Fruit fly (Drosophila melanogaster) whole organism, embryonic: Measurements from ENCODE around the gene CG34288.

Experiments
- Atf-2 ChIP-seq: fragments of 200-800 bp; sonication (Bioruptor generic); optimal IDR thresholded peaks from 2 replicates; lab custom pipeline; 2016; ENCODE audit warnings: missing biosample characterization, missing genetic modification characterization
- CG10209 ChIP-seq: fragments of 200-800 bp; sonication (Bioruptor generic); optimal IDR thresholded peaks from 3 replicates; lab custom pipeline; 2017; ENCODE audit warnings: missing biosample characterization, mild to moderate bottlenecking, missing genetic modification characterization, missing genetic modification reagents
- CG10274 ChIP-seq: fragments of 200-800 bp; sonication (Bioruptor generic); optimal IDR thresholded peaks from 3 replicates; lab custom pipeline; 2017; ENCODE audit warnings: missing biosample characterization, mild to moderate bottlenecking, missing genetic modification characterization
- CG10321 ChIP-seq: fragments of 200-800 bp; sonication (Bioruptor generic); IDR thresholded peaks from 2 replicates; pipeline ENCODE4 v1.3.6; 2022; ENCODE audit warnings: missing biosample characterization, missing genetic modification characterization
- CG11696 ChIP-seq: fragments of 200-800 bp; sonication (Bioruptor generic); IDR thresholded peaks from 2 replicates; pipeline ENCODE4 v1.3.6; 2022; ENCODE audit warnings: missing biosample characterization, missing genetic modification characterization
- CG11723 ChIP-seq: fragments of 200-800 bp; sonication (Bioruptor generic); optimal IDR thresholded peaks from 2 replicates; lab custom pipeline; 2017; ENCODE audit warnings: missing biosample characterization, mild to moderate bottlenecking, missing genetic modification characterization
- CG14050 ChIP-seq: fragments of 200-800 bp; sonication (Bioruptor generic); IDR thresholded peaks from 3 replicates; pipeline ENCODE4 v1.3.6; 2022; ENCODE audit warnings: missing biosample characterization, missing genetic modification characterization
- CG14965 ChIP-seq: fragments of 200-800 bp; sonication (Bioruptor generic); optimal IDR thresholded peaks from 2 replicates; lab custom pipeline; 2016; ENCODE audit warnings: missing biosample characterization, missing genetic modification characterization, borderline replicate concordance
- CG15514 ChIP-seq: fragments of 200-800 bp; sonication (Bioruptor generic); optimal IDR thresholded peaks from 3 replicates; lab custom pipeline; 2017; ENCODE audit warnings: missing biosample characterization, missing genetic modification characterization, mild to moderate bottlenecking, moderate library complexity, missing genetic modification reagents
- CG16779 ChIP-seq: fragments of 200-800 bp; sonication (Bioruptor generic); IDR thresholded peaks from 2 replicates; pipeline ENCODE4 v1.3.6; 2022; ENCODE audit warnings: missing biosample characterization, missing genetic modification characterization
- CG1792 ChIP-seq: fragments of 200-800 bp; sonication (Bioruptor generic); optimal IDR thresholded peaks from 2 replicates; lab custom pipeline; 2016; ENCODE audit warnings: missing biosample characterization, missing genetic modification characterization
- CG2199 ChIP-seq: fragments of 200-800 bp; sonication (Bioruptor generic); IDR thresholded peaks from 3 replicates; pipeline ENCODE4 v1.3.6; 2022; ENCODE audit warnings: missing biosample characterization, missing genetic modification characterization
- CG3065 ChIP-seq: fragments of 200-800 bp; sonication (Bioruptor generic); optimal IDR thresholded peaks from 2 replicates; lab custom pipeline; 2016; ENCODE audit warnings: missing biosample characterization, missing genetic modification characterization
- CG31365 ChIP-seq: fragments of 200-800 bp; sonication (Bioruptor generic); optimal IDR thresholded peaks from 2 replicates; lab custom pipeline; 2018; ENCODE audit warnings: missing biosample characterization, mild to moderate bottlenecking, missing genetic modification characterization
- CG31388 ChIP-seq: fragments of 200-800 bp; sonication (Bioruptor generic); optimal IDR thresholded peaks from 2 replicates; lab custom pipeline; 2016; ENCODE audit warnings: missing biosample characterization, missing genetic modification characterization
- CG3407 ChIP-seq: fragments of 200-800 bp; sonication (Bioruptor generic); optimal IDR thresholded peaks from 2 replicates; lab custom pipeline; 2018; ENCODE audit warnings: missing biosample characterization, mild to moderate bottlenecking, missing genetic modification characterization
- CG3995 ChIP-seq: fragments of 200-800 bp; sonication (Bioruptor generic); optimal IDR thresholded peaks from 3 replicates; lab custom pipeline; 2016; ENCODE audit warnings: missing biosample characterization, missing genetic modification characterization
- CG6175 ChIP-seq: fragments of 200-800 bp; sonication (Bioruptor generic); IDR thresholded peaks from 3 replicates; pipeline ENCODE4 v1.3.6; 2022; ENCODE audit warnings: missing biosample characterization, missing genetic modification characterization
- CG6272 ChIP-seq: fragments of 200-800 bp; sonication (Bioruptor generic); IDR thresholded peaks from 2 replicates; pipeline ENCODE4 v1.3.6; 2022; ENCODE audit warnings: missing biosample characterization, missing genetic modification characterization
- CG8478 ChIP-seq: fragments of >200 bp; optimal IDR thresholded peaks from 2 replicates; lab custom pipeline; 2018
- CG9876 ChIP-seq: fragments of 200-800 bp; sonication (Bioruptor generic); optimal IDR thresholded peaks from 2 replicates; lab custom pipeline; 2016; ENCODE audit warnings: missing biosample characterization, missing genetic modification characterization
- CG9932 ChIP-seq: fragments of 200-800 bp; sonication (Bioruptor generic); IDR thresholded peaks from 2 replicates; pipeline ENCODE4 v1.3.6; 2022; ENCODE audit warnings: missing biosample characterization, missing genetic modification characterization
- Dbx ChIP-seq: fragments of 200-800 bp; sonication (Bioruptor generic); IDR thresholded peaks from 3 replicates; pipeline ENCODE4 v1.3.6; 2022; ENCODE audit warnings: missing biosample characterization, missing genetic modification characterization
- Ets65A ChIP-seq: fragments of 200-800 bp; sonication (Bioruptor generic); peaks from one replicate; lab custom pipeline; 2016; ENCODE audit warnings: missing biosample characterization, missing genetic modification characterization
- Hr3 ChIP-seq: fragments of 200-800 bp; sonication (Bioruptor generic); optimal IDR thresholded peaks from 3 replicates; lab custom pipeline; 2016; ENCODE audit warnings: missing biosample characterization, missing genetic modification characterization
- Hr51 ChIP-seq, 2 experiments: fragments of 200-800 bp; sonication (Bioruptor generic); optimal IDR thresholded peaks; 2 replicates in 1 of 2; 3 replicates in 1 of 2; lab custom pipeline; 2016 to 2018; ENCODE audit warnings: missing biosample characterization in 2 of 2, missing genetic modification characterization in 2 of 2, mild to moderate bottlenecking in 1 of 2, moderate library complexity in 1 of 2
- Lhr ChIP-seq: fragments of 200-800 bp; sonication (Bioruptor generic); optimal IDR thresholded peaks from 3 replicates; lab custom pipeline; 2017; ENCODE audit warnings: mild to moderate bottlenecking, missing biosample characterization, missing genetic modification reagents, missing genetic modification characterization
- Poxn ChIP-seq: fragments of 200-800 bp; sonication (Bioruptor generic); IDR thresholded peaks from 2 replicates; pipeline ENCODE4 v1.3.6; 2022; ENCODE audit warnings: missing biosample characterization, missing genetic modification characterization
- Scr ChIP-seq: fragments of 200-800 bp; sonication (Bioruptor generic); IDR thresholded peaks from 2 replicates; pipeline ENCODE4 v1.3.6; 2022; ENCODE audit warnings: missing biosample characterization, missing genetic modification characterization; ENCODE audit not compliant: partially characterized antibody
- Sox100B ChIP-seq: fragments of 200-800 bp; sonication (Bioruptor generic); optimal IDR thresholded peaks from 3 replicates; lab custom pipeline; 2018; ENCODE audit warnings: missing biosample characterization, mild to moderate bottlenecking, missing genetic modification characterization
- YL-1 ChIP-seq: fragments of 200-800 bp; sonication (Bioruptor generic); optimal IDR thresholded peaks from 3 replicates; lab custom pipeline; 2017; ENCODE audit warnings: missing biosample characterization, mild to moderate bottlenecking, missing genetic modification characterization
- ap ChIP-seq: fragments of 200-800 bp; sonication (Bioruptor generic); IDR thresholded peaks from 2 replicates; pipeline ENCODE4 v1.3.6; 2022; ENCODE audit warnings: missing biosample characterization, missing genetic modification characterization
- bowl ChIP-seq: fragments of 200-800 bp; sonication (Bioruptor generic); IDR thresholded peaks from 2 replicates; pipeline ENCODE4 v1.3.6; 2022; ENCODE audit warnings: missing biosample characterization, missing genetic modification characterization
- crp ChIP-seq, 2 experiments: fragments of 200-800 bp; sonication (Bioruptor generic); optimal IDR thresholded peaks; 2 replicates in 1 of 2; 3 replicates in 1 of 2; lab custom pipeline; 2017; ENCODE audit warnings: missing biosample characterization in 2 of 2, missing genetic modification characterization in 2 of 2, mild to moderate bottlenecking in 1 of 2, moderate library complexity in 1 of 2
- gem ChIP-seq: fragments of 200-800 bp; sonication (Bioruptor generic); optimal IDR thresholded peaks from 2 replicates; lab custom pipeline; 2019; ENCODE audit warnings: missing biosample characterization, mild to moderate bottlenecking, missing genetic modification characterization, moderate library complexity
- gfzf ChIP-seq: fragments of 200-800 bp; sonication (Bioruptor generic); optimal IDR thresholded peaks from 2 replicates; lab custom pipeline; 2016; ENCODE audit warnings: missing biosample characterization, mild to moderate bottlenecking, missing genetic modification characterization, moderate library complexity
- gsb-n ChIP-seq: fragments of 200-800 bp; sonication (Bioruptor generic); optimal IDR thresholded peaks from 3 replicates; lab custom pipeline; 2018; ENCODE audit warnings: missing biosample characterization, mild to moderate bottlenecking, missing genetic modification characterization
- ham ChIP-seq: fragments of 200-800 bp; sonication (Bioruptor generic); IDR thresholded peaks from 2 replicates; pipeline ENCODE4 v1.3.6; 2022; ENCODE audit warnings: missing biosample characterization, missing genetic modification characterization
- her ChIP-seq: fragments of 200-800 bp; sonication (Bioruptor generic); optimal IDR thresholded peaks from 2 replicates; lab custom pipeline; 2016; ENCODE audit warnings: missing biosample characterization, missing genetic modification characterization
- jing ChIP-seq: fragments of 200-800 bp; sonication (Bioruptor generic); optimal IDR thresholded peaks from 2 replicates; lab custom pipeline; 2018; ENCODE audit warnings: missing biosample characterization, mild to moderate bottlenecking, missing genetic modification characterization
- mld ChIP-seq: fragments of 200-800 bp; sonication (Bioruptor generic); IDR thresholded peaks from 3 replicates; pipeline ENCODE4 v1.3.6; 2022; ENCODE audit warnings: missing biosample characterization, missing genetic modification characterization; ENCODE audit not compliant: partially characterized antibody
- otp ChIP-seq: fragments of 200-800 bp; sonication (Bioruptor generic); IDR thresholded peaks from 3 replicates; pipeline ENCODE4, ENCODE4 v1.3.6; 2022; ENCODE audit warnings: missing biosample characterization, missing genetic modification characterization
- peb ChIP-seq: fragments of 200-800 bp; sonication (Bioruptor generic); IDR thresholded peaks from 2 replicates; pipeline ENCODE4 v1.3.6; 2022; ENCODE audit warnings: missing biosample characterization, missing genetic modification characterization
- pho ChIP-seq: fragments of 200-800 bp; sonication (Bioruptor generic); optimal IDR thresholded peaks from 2 replicates; lab custom pipeline; 2016; ENCODE audit warnings: missing biosample characterization, missing genetic modification characterization
- sens-2 ChIP-seq: fragments of 200-800 bp; sonication (Bioruptor generic); IDR thresholded peaks from 2 replicates; pipeline ENCODE4 v1.3.6; 2022; ENCODE audit warnings: missing biosample characterization, missing genetic modification characterization
- seq ChIP-seq: fragments of 200-800 bp; sonication (Bioruptor generic); IDR thresholded peaks from 2 replicates; pipeline ENCODE4 v1.3.6; 2022; ENCODE audit warnings: missing biosample characterization, missing genetic modification characterization
- stc ChIP-seq: fragments of 200-800 bp; sonication (Bioruptor generic); IDR thresholded peaks from 2 replicates; pipeline ENCODE4 v1.3.6; 2022; ENCODE audit warnings: missing biosample characterization, missing genetic modification characterization
- sug ChIP-seq: fragments of 200-800 bp; optimal IDR thresholded peaks from 2 replicates; lab custom pipeline; 2019; ENCODE audit warnings: missing biosample characterization, mild to moderate bottlenecking, missing genetic modification characterization, moderate library complexity
- vvl ChIP-seq: fragments of 200-800 bp; sonication (Bioruptor generic); IDR thresholded peaks from 2 replicates; pipeline ENCODE4 v1.3.6; 2022; ENCODE audit warnings: missing biosample characterization, missing genetic modification characterization
- wdn ChIP-seq: fragments of 200-800 bp; sonication (Bioruptor generic); IDR thresholded peaks from 2 replicates; pipeline ENCODE4 v1.3.6; 2022; ENCODE audit warnings: missing biosample characterization, missing genetic modification characterization
- zen ChIP-seq: fragments of 200-800 bp; sonication (Bioruptor generic); optimal IDR thresholded peaks from 3 replicates; lab custom pipeline; 2018; ENCODE audit warnings: missing biosample characterization, mild to moderate bottlenecking, missing genetic modification characterization, moderate library complexity

CG34288 gene

dm6 chr3R:22447874-22448254, 801 bp upstream of the CG34288 start, which contains the start of gene CG34376 (continued):
- TF ChIP-seq mld (GFP tag; lab: Robert Waterston, UW) = no peak
- TF ChIP-seq CG3995 (GFP tag; lab: Kevin White, UChicago) = peak; percentile 98
- peak; percentile 88 for TF ChIP-seq sens-2 (GFP tag; lab: Robert Waterston, UW)
- peak; percentile 51 for TF ChIP-seq CG9932
- TF ChIP-seq gfzf (GFP tag; lab: Kevin White, UChicago) = peak; percentile 87
- no peak for TF ChIP-seq CG11696 (GFP tag; lab: Robert Waterston, UW)
- peak; percentile 72 for TF ChIP-seq gsb-n (tag; lab: Kevin White, UChicago)
- TF ChIP-seq bowl (GFP tag; lab: Robert Waterston, UW) = no peak; the same call in 1 of the 2 replicates
- peak; percentile 61 for TF ChIP-seq sug (tag; lab: Kevin White, UChicago)
- peak; percentile 48 for TF ChIP-seq YL-1 (GFP tag; lab: Kevin White, UChicago)
- TF ChIP-seq Atf-2 (GFP tag; lab: Kevin White, UChicago) = no peak
- no peak for TF ChIP-seq pho (GFP tag; lab: Kevin White, UChicago)
- peak; percentile 67 for TF ChIP-seq CG15514 (GFP tag; lab: Kevin White, UChicago)
- TF ChIP-seq CG8478 (lab: Kevin White, UChicago) = no peak
- TF ChIP-seq gem (tag; lab: Kevin White, UChicago) = peak; percentile 55
- TF ChIP-seq wdn (GFP tag; lab: Robert Waterston, UW) = 0 out of 2 replicates have a peak, but pooled peaks have one; percentile 39
- no peak; the same call in 1 of the 2 replicates for TF ChIP-seq vvl (GFP tag; lab: Robert Waterston, UW)
- TF ChIP-seq CG31365 (tag; lab: Kevin White, UChicago) = no peak
- TF ChIP-seq Lhr (GFP tag; lab: Kevin White, UChicago) = peak; percentile 33
- TF ChIP-seq zen (tag; lab: Kevin White, UChicago) = no peak
- TF ChIP-seq Poxn = no peak
- peak; percentile 49; the same call in 1 of the 3 replicates for TF ChIP-seq Dbx (GFP tag; lab: Robert Waterston, UW)
- peak; percentile 78; the same call in 2 of the 3 replicates for TF ChIP-seq otp (GFP tag; lab: Robert Waterston, UW)
- TF ChIP-seq CG16779 (GFP tag; lab: Robert Waterston, UW) = no peak
- TF ChIP-seq CG31388 (GFP tag; lab: Kevin White, UChicago) = no peak
- TF ChIP-seq ap = 0 out of 2 replicates have a peak, but pooled peaks have one; percentile 35
- TF ChIP-seq Scr (GFP tag; lab: Robert Waterston, UW) = no peak
- TF ChIP-seq CG6175 (GFP tag; lab: Robert Waterston, UW) = no peak
- no peak for TF ChIP-seq CG10209 (GFP tag; lab: Kevin White, UChicago)
- no peak for TF ChIP-seq CG14965 (GFP tag; lab: Kevin White, UChicago)
- no peak for TF ChIP-seq jing (GFP tag; lab: Kevin White, UChicago)
- TF ChIP-seq CG3065 (GFP tag; lab: Kevin White, UChicago) = no peak
- TF ChIP-seq CG14050 = peak; percentile 59; the same call in 1 of the 3 replicates
- TF ChIP-seq her (GFP tag; lab: Kevin White, UChicago) = peak; percentile 21
- no peak for TF ChIP-seq CG1792 (GFP tag; lab: Kevin White, UChicago)
- TF ChIP-seq CG2199 (GFP tag; lab: Robert Waterston, UW) = 0 out of 3 replicates have a peak, but pooled peaks have one; percentile 61
- no peak for TF ChIP-seq peb
- no peak for TF ChIP-seq Sox100B (GFP tag; lab: Kevin White, UChicago)
- TF ChIP-seq CG10321 (GFP tag; lab: Robert Waterston, UW) = no peak
- TF ChIP-seq Hr51 (GFP tag; optimal IDR thresholded peaks at IDR 0.05; lab: Kevin White, UChicago) = peak in 1 of 2 experiments; percentile 22
- TF ChIP-seq CG10274 (GFP tag; lab: Kevin White, UChicago) = no peak
- peak; percentile 33 for TF ChIP-seq Hr3
- no peak for TF ChIP-seq CG11723 (GFP tag; lab: Kevin White, UChicago)
- peak; percentile 23 for TF ChIP-seq CG9876 (GFP tag; lab: Kevin White, UChicago)
- peak; percentile 34 for TF ChIP-seq CG3407 (GFP tag; lab: Kevin White, UChicago)
- peak; percentile 61; the same call in 1 of the 2 replicates for TF ChIP-seq ham (GFP tag; lab: Robert Waterston, UW)
- TF ChIP-seq seq (GFP tag; lab: Robert Waterston, UW) = no peak; the same call in 1 of the 2 replicates
- peak; percentile 88 for TF ChIP-seq Ets65A
- no peak for TF ChIP-seq CG6272 (GFP tag; lab: Robert Waterston, UW)
- peak; percentile 23; the same call in 1 of the 2 replicates for TF ChIP-seq stc (GFP tag; lab: Robert Waterston, UW)
- peak in 1 of 2 experiments; percentile 66 for TF ChIP-seq crp (GFP tag; optimal IDR thresholded peaks at IDR 0.05; lab: Kevin White, UChicago)
